Worm (Caenorhabditis elegans) whole organism, L4 larva: ENCODE results near the gene Y46B2A.3.
A peak's percentile ranks its signal among the peaks of the same experiment; 100 is the strongest.

Experiments used
- F26F4.8 ChIP-seq: fragments of 200-800 bp; sonication (Bioruptor generic); conservative IDR thresholded peaks from 2 replicates; pipeline ENCODE4 v1.3.6; 2022; ENCODE audit warnings: missing genetic modification characterization, missing compliant biosample characterization
- F44E2.7 ChIP-seq: fragments of 200-800 bp; sonication (Bioruptor generic); IDR thresholded peaks from 2 replicates; pipeline ENCODE4 v2.1.2; 2022; ENCODE audit warnings: missing genetic modification characterization, missing compliant biosample characterization
- R02D3.7 ChIP-seq: fragments of 150-350 bp; sonication (generic microtip); optimal IDR thresholded peaks from 3 replicates; lab custom pipeline; 2014; ENCODE audit warnings: missing biosample characterization, missing genetic modification characterization
- Y105C5A.15 ChIP-seq: fragments of 200-800 bp; sonication (Bioruptor generic); IDR thresholded peaks from 2 replicates; pipeline ENCODE4 v1.3.6; 2022; ENCODE audit warnings: missing genetic modification characterization, missing compliant biosample characterization
- Y5F2A.4 ChIP-seq: fragments of 200-800 bp; sonication (Bioruptor generic); optimal IDR thresholded peaks from 2 replicates; lab custom pipeline; 2018; ENCODE audit warnings: mild to moderate bottlenecking, missing genetic modification characterization, missing compliant biosample characterization
- ZK337.2 ChIP-seq: fragments of 200-800 bp; sonication (Bioruptor generic); IDR thresholded peaks from 2 replicates; pipeline ENCODE4 v1.3.6; 2022; ENCODE audit warnings: missing genetic modification reagents, missing genetic modification characterization, missing compliant biosample characterization
- attf-4 ChIP-seq: sonication (generic microtip); optimal IDR thresholded peaks from 3 replicates; lab custom pipeline; 2017; ENCODE audit warnings: missing biosample characterization, missing genetic modification characterization
- ceh-20 ChIP-seq: fragments of 200-800 bp; sonication (Bioruptor generic); IDR thresholded peaks from 2 replicates; pipeline ENCODE4 v1.3.6; 2022; ENCODE audit warnings: missing genetic modification reagents, missing genetic modification characterization, missing compliant biosample characterization
- ceh-44 ChIP-seq: fragments of 200-800 bp; sonication (Bioruptor generic); IDR thresholded peaks from 2 replicates; pipeline ENCODE4 v1.3.6; 2022; ENCODE audit warnings: missing genetic modification reagents, missing genetic modification characterization, missing compliant biosample characterization
- ceh-62 ChIP-seq: sonication (generic microtip); optimal IDR thresholded peaks from 2 replicates; lab custom pipeline; 2017; ENCODE audit warnings: missing biosample characterization, missing genetic modification characterization
- ces-1 ChIP-seq: fragments of 150-350 bp; sonication (generic microtip); optimal IDR thresholded peaks from 4 replicates; lab custom pipeline; 2014; ENCODE audit warnings: missing biosample characterization, missing genetic modification reagents, missing genetic modification characterization
- daf-19 ChIP-seq: fragments of 200-800 bp; sonication (Bioruptor generic); conservative IDR thresholded peaks from 2 replicates; pipeline ENCODE4 v1.3.6; 2022; ENCODE audit warnings: missing genetic modification characterization, missing compliant biosample characterization
- daf-8 ChIP-seq: fragments of 200-800 bp; sonication (Bioruptor generic); IDR thresholded peaks from 2 replicates; pipeline ENCODE4 v1.3.6; 2022; ENCODE audit warnings: missing genetic modification characterization, missing compliant biosample characterization
- dmd-8 ChIP-seq: fragments of 200-800 bp; sonication (Bioruptor generic); IDR thresholded peaks from 2 replicates; pipeline ENCODE4 v1.3.6; 2022; ENCODE audit warnings: missing genetic modification characterization, missing compliant biosample characterization
- egl-27 ChIP-seq: sonication (generic microtip); optimal IDR thresholded peaks from 3 replicates; lab custom pipeline; 2017; ENCODE audit warnings: missing biosample characterization, missing genetic modification reagents, missing genetic modification characterization
- egl-43 ChIP-seq: fragments of 200-800 bp; sonication (Bioruptor generic); IDR thresholded peaks from 2 replicates; pipeline ENCODE4 v1.3.6; 2022; ENCODE audit warnings: missing genetic modification reagents, missing genetic modification characterization, missing compliant biosample characterization
- fos-1 ChIP-seq: fragments of 150-350 bp; optimal IDR thresholded peaks from 2 replicates; lab custom pipeline; 2014; ENCODE audit warnings: missing biosample characterization, missing genetic modification characterization
- gei-8 ChIP-seq: fragments of 200-800 bp; sonication (Bioruptor generic); optimal IDR thresholded peaks from 2 replicates; lab custom pipeline; 2018; ENCODE audit warnings: mild to moderate bottlenecking, missing genetic modification characterization, missing compliant biosample characterization
- hif-1 ChIP-seq, 2 experiments: sonication (generic microtip); optimal IDR thresholded peaks; 2 replicates each; lab custom pipeline; 2016 to 2017; ENCODE audit warnings: missing compliant biosample characterization in 2 of 2, missing genetic modification characterization in 2 of 2, missing genetic modification reagents in 2 of 2, missing genotype in 2 of 2, mild to moderate bottlenecking in 1 of 2
- hmg-1.1 ChIP-seq: fragments of 200-800 bp; sonication (Bioruptor generic); IDR thresholded peaks from 2 replicates; pipeline ENCODE4 v1.3.6; 2022; ENCODE audit warnings: missing genetic modification reagents, missing genetic modification characterization, missing compliant biosample characterization
- lin-13 ChIP-seq: fragments of 150-350 bp; optimal IDR thresholded peaks from 2 replicates; lab custom pipeline; 2014; ENCODE audit warnings: missing biosample characterization, missing genetic modification reagents, missing genetic modification characterization
- lin-29 ChIP-seq: fragments of 200-800 bp; sonication (Bioruptor generic); IDR thresholded peaks from 2 replicates; pipeline ENCODE4 v1.3.6; 2022; ENCODE audit warnings: missing genetic modification reagents, missing genetic modification characterization, missing compliant biosample characterization
- lin-38 ChIP-seq: fragments of 200-800 bp; sonication (Bioruptor generic); IDR thresholded peaks from 2 replicates; pipeline ENCODE4 v1.3.6; 2022; ENCODE audit warnings: missing genetic modification reagents, missing genetic modification characterization, missing compliant biosample characterization
- lin-39 ChIP-seq: fragments of 150-350 bp; optimal IDR thresholded peaks from 2 replicates; lab custom pipeline; 2014; ENCODE audit warnings: missing biosample characterization, missing genetic modification reagents, missing genetic modification characterization
- lir-3 ChIP-seq: sonication (generic microtip); optimal IDR thresholded peaks from 2 replicates; lab custom pipeline; 2016; ENCODE audit warnings: mild to moderate bottlenecking, missing genetic modification characterization, missing compliant biosample characterization
- madf-9 ChIP-seq: fragments of 200-800 bp; sonication (Bioruptor generic); conservative IDR thresholded peaks from 2 replicates; pipeline ENCODE4 v1.3.6; 2022; ENCODE audit warnings: missing genetic modification reagents, missing genetic modification characterization, missing compliant biosample characterization
- mxl-3 ChIP-seq: fragments of 200-800 bp; sonication (Bioruptor generic); optimal IDR thresholded peaks from 2 replicates; lab custom pipeline; 2018; ENCODE audit warnings: mild to moderate bottlenecking, missing genetic modification characterization, missing compliant biosample characterization
- nhr-10 ChIP-seq: fragments of 150-350 bp; optimal IDR thresholded peaks from 2 replicates; lab custom pipeline; 2014; ENCODE audit warnings: missing biosample characterization, missing genetic modification characterization
- nhr-111 ChIP-seq: fragments of 200-800 bp; sonication (Bioruptor generic); optimal IDR thresholded peaks from 2 replicates; lab custom pipeline; 2018; ENCODE audit warnings: mild to moderate bottlenecking, missing genetic modification characterization, missing compliant biosample characterization
- nhr-25 ChIP-seq: sonication (generic microtip); optimal IDR thresholded peaks from 2 replicates; lab custom pipeline; 2017; ENCODE audit warnings: missing genetic modification characterization, mild to moderate bottlenecking, missing compliant biosample characterization, antibody characterized with exemption, moderate library complexity, borderline replicate concordance; ENCODE audit not compliant: insufficient read depth
- nhr-28 ChIP-seq: fragments of 150-350 bp; optimal IDR thresholded peaks from 2 replicates; lab custom pipeline; 2014; ENCODE audit warnings: missing biosample characterization, missing genetic modification characterization
- nhr-42 ChIP-seq: fragments of 200-800 bp; sonication (Bioruptor generic); IDR thresholded peaks from 2 replicates; pipeline ENCODE4 v1.3.6; 2022; ENCODE audit warnings: missing genetic modification characterization, missing compliant biosample characterization
- nhr-6 ChIP-seq: fragments of 150-350 bp; optimal IDR thresholded peaks from 2 replicates; lab custom pipeline; 2014; ENCODE audit warnings: missing biosample characterization, missing genetic modification characterization
- nhr-76 ChIP-seq: fragments of 150-350 bp; optimal IDR thresholded peaks from 2 replicates; lab custom pipeline; 2014; ENCODE audit warnings: missing biosample characterization, missing genetic modification characterization
- nhr-77 ChIP-seq: fragments of 150-350 bp; optimal IDR thresholded peaks from 2 replicates; lab custom pipeline; 2014; ENCODE audit warnings: missing biosample characterization, missing genetic modification characterization
- pha-4 ChIP-seq, 2 experiments: fragments of 150-350 bp in 1 of 2; fragments of 200-800 bp in 1 of 2; sonication (Bioruptor generic) in 1 of 2; IDR thresholded peaks in 1 of 2; optimal IDR thresholded peaks in 1 of 2; 2 replicates each; pipeline versions ENCODE4 v1.3.6 to Lab custom; 2014 to 2022; ENCODE audit warnings: missing genetic modification characterization in 2 of 2, missing genetic modification reagents in 2 of 2, missing biosample characterization in 1 of 2, missing compliant biosample characterization in 1 of 2
- pqm-1 ChIP-seq: sonication (generic microtip); optimal IDR thresholded peaks from 2 replicates; lab custom pipeline; 2017; ENCODE audit warnings: missing biosample characterization, missing genetic modification characterization
- rbr-2 ChIP-seq: sonication (generic microtip); optimal IDR thresholded peaks from 2 replicates; lab custom pipeline; 2016; ENCODE audit warnings: missing genotype, missing genetic modification characterization, missing compliant biosample characterization
- skn-1 ChIP-seq: fragments of 150-350 bp; optimal IDR thresholded peaks from 2 replicates; lab custom pipeline; 2014; ENCODE audit warnings: missing biosample characterization, missing genetic modification characterization
- unc-130 ChIP-seq: sonication (generic microtip); optimal IDR thresholded peaks from 2 replicates; lab custom pipeline; 2016; ENCODE audit warnings: missing genetic modification reagents, missing genetic modification characterization, missing compliant biosample characterization
- unc-39 ChIP-seq: sonication (generic microtip); optimal IDR thresholded peaks from 2 replicates; lab custom pipeline; 2017; ENCODE audit warnings: missing biosample characterization, missing genetic modification characterization
- unc-62 ChIP-seq, 3 experiments: fragments of 150-350 bp in 1 of 3; sonication (generic microtip); optimal IDR thresholded peaks in 2 of 3; peaks in 1 of 3; 1 replicate in 1 of 3; 2 replicates in 2 of 3; lab custom pipeline; 2014 to 2017; ENCODE audit warnings: missing biosample characterization in 3 of 3, missing genetic modification characterization in 3 of 3, missing genetic modification reagents in 3 of 3, missing genotype in 1 of 3
- vab-7 ChIP-seq: fragments of 200-800 bp; sonication (Bioruptor generic); IDR thresholded peaks from 2 replicates; pipeline ENCODE4 v1.3.6; 2022; ENCODE audit warnings: missing genetic modification reagents, missing genetic modification characterization, missing compliant biosample characterization
- zag-1 ChIP-seq: fragments of 150-350 bp; optimal IDR thresholded peaks from 2 replicates; lab custom pipeline; 2014; ENCODE audit warnings: missing biosample characterization, missing genetic modification characterization
- zfp-2 ChIP-seq: sonication (generic microtip); optimal IDR thresholded peaks from 2 replicates; lab custom pipeline; 2016; ENCODE audit warnings: mild to moderate bottlenecking, missing genetic modification characterization, missing compliant biosample characterization
- zip-11 ChIP-seq: fragments of 200-800 bp; sonication (Bioruptor generic); IDR thresholded peaks from 2 replicates; pipeline ENCODE4 v1.3.6; 2022; ENCODE audit warnings: missing genetic modification characterization, missing compliant biosample characterization
- zip-2 ChIP-seq: fragments of 150-350 bp; optimal IDR thresholded peaks from 2 replicates; lab custom pipeline; 2014; ENCODE audit warnings: missing biosample characterization, missing genetic modification characterization
- ztf-11 ChIP-seq: fragments of 150-350 bp; optimal IDR thresholded peaks from 2 replicates; lab custom pipeline; 2014; ENCODE audit warnings: missing biosample characterization, missing genetic modification characterization

Gene Y46B2A.3

ce11 chrII:848519-848918 lies 18.2 kb downstream of the Y46B2A.3 start, which contains the start of the genes acdh-9 and F28A10.13 (continued):
- TF ChIP-seq lin-38 (GFP tag; lab: Robert Waterston, UW) (peak; percentile 27; the same call in 1 of the 2 replicates), egl-27 (no peak), nhr-111 (no peak), zag-1 (no peak), hmg-1.1 (GFP tag; lab: Robert Waterston, UW) (peak; percentile 52; the same call in 1 of the 2 replicates), unc-130 (no peak), hif-1 (tag; optimal IDR thresholded peaks at IDR 0.05; lab: Kevin White, UChicago) (peak in 1 of 2 experiments; percentile 82), egl-43 (GFP tag; lab: Robert Waterston, UW) (no peak), pha-4 (GFP tag; IDR thresholded peaks at IDR 0.05; lab: Robert Waterston, UW) (no peak), pha-4 (tag; optimal IDR thresholded peaks at IDR 0.05; lab: Kevin White, UChicago) (peak; percentile 57), lin-39 (tag; lab: Kevin White, UChicago) (no peak), ces-1 (GFP tag; lab: Kevin White, UChicago) (no peak), Y5F2A.4 (GFP tag; lab: Kevin White, UChicago) (no peak), ceh-20 (GFP tag; lab: Robert Waterston, UW) (0 out of 2 replicates have a peak, but pooled peaks have one; percentile 15), attf-4 (tag; lab: Kevin White, UChicago) (no peak), nhr-76 (tag; lab: Kevin White, UChicago) (peak; percentile 62), zfp-2 (tag; lab: Kevin White, UChicago) (no peak), lir-3 (tag; lab: Kevin White, UChicago) (no peak), lin-13 (GFP tag; lab: Kevin White, UChicago) (no peak), unc-62 (GFP tag; optimal IDR thresholded peaks at IDR 0.05 in 1 of 2; lab: Kevin White, UChicago) (no peak), unc-62 (tag; optimal IDR thresholded peaks at IDR 0.05; lab: Kevin White, UChicago) (no peak), pqm-1 (tag; lab: Kevin White, UChicago) (no peak), ZK337.2 (GFP tag; lab: Robert Waterston, UW) (no peak), mxl-3 (peak; percentile 89), Y105C5A.15 (GFP tag; lab: Robert Waterston, UW) (no peak), nhr-6 (tag; lab: Kevin White, UChicago) (no peak), daf-8 (GFP tag; lab: Robert Waterston, UW) (no peak), ztf-11 (tag; lab: Kevin White, UChicago) (no peak), skn-1 (tag; lab: Kevin White, UChicago) (no peak), gei-8 (GFP tag; lab: Kevin White, UChicago) (no peak), zip-2 (no peak), nhr-77 (peak; percentile 36), nhr-28 (tag; lab: Kevin White, UChicago) (peak; percentile 83), unc-39 (tag; lab: Kevin White, UChicago) (no peak), dmd-8 (GFP tag; lab: Robert Waterston, UW) (no peak), madf-9 (no peak)

ce11 chrII:845618-846017 lies 21.1 kb downstream of the Y46B2A.3 start, which contains the start of gene F28A10.7:
F28A10.7 (minus strand) TSS chrII:845718.
- TF ChIP-seq hmg-1.1 (GFP tag; lab: Robert Waterston, UW): no peak
- no peak for TF ChIP-seq lin-29 (GFP tag; lab: Robert Waterston, UW)
- no peak for TF ChIP-seq dmd-8 (GFP tag; lab: Robert Waterston, UW)
- no peak for TF ChIP-seq nhr-76 (tag; lab: Kevin White, UChicago)
- no peak for TF ChIP-seq fos-1 (tag; lab: Kevin White, UChicago)

- no peak for TF ChIP-seq vab-7
- TF ChIP-seq nhr-10 (tag; lab: Kevin White, UChicago): no peak
- no peak for TF ChIP-seq rbr-2 (tag; lab: Kevin White, UChicago)
- TF ChIP-seq daf-19 (GFP tag; lab: Robert Waterston, UW): no peak
- no peak for TF ChIP-seq nhr-42 (GFP tag; lab: Robert Waterston, UW)
- no peak for TF ChIP-seq ceh-62
- TF ChIP-seq zip-11 (GFP tag; lab: Robert Waterston, UW): no peak
- TF ChIP-seq F26F4.8: no peak
- no peak for TF ChIP-seq pqm-1 (tag; lab: Kevin White, UChicago)
- TF ChIP-seq R02D3.7 (tag; lab: Kevin White, UChicago): no peak
- no peak for TF ChIP-seq nhr-25 (tag; lab: Kevin White, UChicago)
- no peak for TF ChIP-seq lin-39 (tag; lab: Kevin White, UChicago)
- TF ChIP-seq ceh-44 (GFP tag; lab: Robert Waterston, UW): no peak
- no peak for TF ChIP-seq F44E2.7 (GFP tag; lab: Robert Waterston, UW)
- no peak for TF ChIP-seq hif-1 (tag; optimal IDR thresholded peaks at IDR 0.05; lab: Kevin White, UChicago)
- TF ChIP-seq, all 104 proteins: peak for 0
Observed at ce11 chrII:843971-844370, 22.7 kb downstream of the Y46B2A.3 start, which contains the start of gene F28A10.4. F28A10.4 (plus strand) TSS chrII:844271.
